Worm (Caenorhabditis elegans) whole organism, late embryonic: ENCODE data around the gene K04B12.2.

Experiments used
- C38D4.7 ChIP-seq: fragments of 200-800 bp; sonication (Bioruptor generic); optimal IDR thresholded peaks from 2 replicates; lab custom pipeline; 2018; ENCODE audit warnings: mild to moderate bottlenecking, missing genetic modification characterization, moderate library complexity, missing compliant biosample characterization
- F13H6.1 ChIP-seq: sonication (generic microtip); optimal IDR thresholded peaks from 2 replicates; lab custom pipeline; 2016; ENCODE audit warnings: missing genetic modification characterization, missing compliant biosample characterization
- K02D7.2 ChIP-seq: sonication (generic microtip); optimal IDR thresholded peaks from 2 replicates; lab custom pipeline; 2017; ENCODE audit warnings: mild to moderate bottlenecking, missing genetic modification characterization, missing compliant biosample characterization
- K09A11.1 ChIP-seq: sonication (generic microtip); optimal IDR thresholded peaks from 2 replicates; lab custom pipeline; 2017; ENCODE audit warnings: antibody characterized with exemption, mild to moderate bottlenecking, missing genetic modification characterization, missing compliant biosample characterization; ENCODE audit not compliant: insufficient read depth
- T23F11.4 ChIP-seq: fragments of 200-800 bp; sonication (Bioruptor generic); optimal IDR thresholded peaks from 2 replicates; lab custom pipeline; 2018; ENCODE audit warnings: mild to moderate bottlenecking, missing genetic modification characterization, missing compliant biosample characterization
- Y22D7AL.16 ChIP-seq: sonication (generic microtip); optimal IDR thresholded peaks from 2 replicates; lab custom pipeline; 2016; ENCODE audit warnings: missing genetic modification characterization, missing compliant biosample characterization
- ahr-1 ChIP-seq: sonication (generic microtip); optimal IDR thresholded peaks from 2 replicates; lab custom pipeline; 2016; ENCODE audit warnings: missing genetic modification characterization, missing compliant biosample characterization
- ama-1 ChIP-seq: fragments of 150-350 bp; optimal IDR thresholded peaks from 2 replicates; lab custom pipeline; 2014
- ceh-18 ChIP-seq: sonication (generic microtip); optimal IDR thresholded peaks from 2 replicates; lab custom pipeline; 2016; ENCODE audit warnings: missing genetic modification characterization, missing compliant biosample characterization
- ceh-24 ChIP-seq: sonication (generic microtip); optimal IDR thresholded peaks from 2 replicates; lab custom pipeline; 2016; ENCODE audit warnings: mild to moderate bottlenecking, missing genetic modification characterization, missing compliant biosample characterization
- ceh-30 ChIP-seq: fragments of 150-350 bp; optimal IDR thresholded peaks from 2 replicates; lab custom pipeline; 2014; ENCODE audit warnings: missing biosample characterization, missing genetic modification characterization
- ceh-31 ChIP-seq: sonication (generic microtip); optimal IDR thresholded peaks from 2 replicates; lab custom pipeline; 2016; ENCODE audit warnings: missing genetic modification characterization, missing compliant biosample characterization
- ceh-45 ChIP-seq: fragments of 200-800 bp; sonication (Bioruptor generic); IDR thresholded peaks from 2 replicates; pipeline ENCODE4 v1.3.6; 2022; ENCODE audit warnings: missing genetic modification reagents, missing genetic modification characterization, missing compliant biosample characterization
- ceh-48 ChIP-seq: sonication (generic microtip); optimal IDR thresholded peaks from 2 replicates; lab custom pipeline; 2016; ENCODE audit warnings: missing genetic modification characterization, inconsistent platforms, missing compliant biosample characterization
- ceh-6 ChIP-seq: fragments of 200-800 bp; sonication (Bioruptor generic); optimal IDR thresholded peaks from 2 replicates; lab custom pipeline; 2018; ENCODE audit warnings: mild to moderate bottlenecking, missing genetic modification characterization, missing compliant biosample characterization
- che-1 ChIP-seq: sonication (generic microtip); optimal IDR thresholded peaks from 2 replicates; lab custom pipeline; 2016; ENCODE audit warnings: mild to moderate bottlenecking, missing genetic modification characterization, missing compliant biosample characterization
- dmd-4 ChIP-seq: sonication (generic microtip); optimal IDR thresholded peaks from 2 replicates; lab custom pipeline; 2016; ENCODE audit warnings: borderline replicate concordance, missing genetic modification characterization, missing compliant biosample characterization
- dve-1 ChIP-seq: sonication (generic microtip); optimal IDR thresholded peaks from 2 replicates; lab custom pipeline; 2017; ENCODE audit warnings: antibody characterized with exemption, mild to moderate bottlenecking, missing genetic modification characterization, missing compliant biosample characterization
- elt-2 ChIP-seq: sonication (generic microtip); optimal IDR thresholded peaks from 2 replicates; lab custom pipeline; 2016; ENCODE audit warnings: missing genetic modification reagents, missing genetic modification characterization, missing compliant biosample characterization
- elt-4 ChIP-seq: sonication (generic microtip); optimal IDR thresholded peaks from 2 replicates; lab custom pipeline; 2016; ENCODE audit warnings: missing genetic modification characterization, missing compliant biosample characterization
- ets-4 ChIP-seq: sonication (generic microtip); optimal IDR thresholded peaks from 2 replicates; lab custom pipeline; 2016; ENCODE audit warnings: missing genetic modification characterization, missing compliant biosample characterization
- eyg-1 ChIP-seq: sonication (generic microtip); optimal IDR thresholded peaks from 2 replicates; lab custom pipeline; 2016; ENCODE audit warnings: missing genotype, missing genetic modification characterization, missing compliant biosample characterization
- fax-1 ChIP-seq: sonication (generic microtip); optimal IDR thresholded peaks from 2 replicates; lab custom pipeline; 2016; ENCODE audit warnings: missing genotype, missing genetic modification characterization, missing compliant biosample characterization
- fkh-10 ChIP-seq: fragments of 150-350 bp; optimal IDR thresholded peaks from 2 replicates; lab custom pipeline; 2014; ENCODE audit warnings: missing biosample characterization, missing genetic modification reagents, missing genetic modification characterization
- gmeb-2 ChIP-seq: sonication (generic microtip); optimal IDR thresholded peaks from 2 replicates; lab custom pipeline; 2016; ENCODE audit warnings: missing genetic modification characterization, inconsistent platforms, missing compliant biosample characterization
- hlh-30 ChIP-seq: sonication (generic microtip); optimal IDR thresholded peaks from 2 replicates; lab custom pipeline; 2017; ENCODE audit warnings: antibody characterized with exemption, missing genetic modification characterization, missing compliant biosample characterization; ENCODE audit not compliant: insufficient read depth
- lin-11 ChIP-seq: fragments of 200-800 bp; sonication (Bioruptor generic); optimal IDR thresholded peaks from 2 replicates; lab custom pipeline; 2018; ENCODE audit warnings: mild to moderate bottlenecking, missing genetic modification characterization, missing compliant biosample characterization
- madf-2 ChIP-seq: sonication (generic microtip); optimal IDR thresholded peaks from 2 replicates; lab custom pipeline; 2017; ENCODE audit warnings: missing genetic modification characterization, missing compliant biosample characterization
- mec-3 ChIP-seq: sonication (generic microtip); optimal IDR thresholded peaks from 2 replicates; lab custom pipeline; 2016; ENCODE audit warnings: borderline replicate concordance, missing genetic modification characterization, missing compliant biosample characterization
- nfya-1 ChIP-seq: sonication (generic microtip); optimal IDR thresholded peaks from 2 replicates; lab custom pipeline; 2017; ENCODE audit warnings: missing genetic modification characterization, mild to moderate bottlenecking, missing compliant biosample characterization, antibody characterized with exemption, moderate library complexity
- nhr-232 ChIP-seq: sonication (generic microtip); optimal IDR thresholded peaks from 2 replicates; lab custom pipeline; 2016; ENCODE audit warnings: missing genetic modification characterization, missing compliant biosample characterization
- npax-4 ChIP-seq: sonication (generic microtip); optimal IDR thresholded peaks from 2 replicates; lab custom pipeline; 2016; ENCODE audit warnings: missing genetic modification characterization, missing compliant biosample characterization
- odd-2 ChIP-seq: sonication (generic microtip); optimal IDR thresholded peaks from 2 replicates; lab custom pipeline; 2017; ENCODE audit warnings: antibody characterized with exemption, mild to moderate bottlenecking, missing genetic modification characterization, missing compliant biosample characterization
- pag-3 ChIP-seq: sonication (generic microtip); optimal IDR thresholded peaks from 2 replicates; lab custom pipeline; 2016; ENCODE audit warnings: missing compliant biosample characterization, missing genetic modification characterization, borderline replicate concordance
- pat-9 ChIP-seq: fragments of 200-800 bp; sonication (Bioruptor generic); optimal IDR thresholded peaks from 2 replicates; lab custom pipeline; 2018; ENCODE audit warnings: mild to moderate bottlenecking, missing genetic modification characterization, moderate library complexity, missing compliant biosample characterization
- pax-1 ChIP-seq: fragments of 150-350 bp; optimal IDR thresholded peaks from 2 replicates; lab custom pipeline; 2014; ENCODE audit warnings: missing biosample characterization, missing genetic modification characterization
- pha-2 ChIP-seq: sonication (generic microtip); optimal IDR thresholded peaks from 2 replicates; lab custom pipeline; 2017; ENCODE audit warnings: mild to moderate bottlenecking, missing genetic modification characterization, missing compliant biosample characterization
- pha-4 ChIP-seq: fragments of 150-350 bp; optimal IDR thresholded peaks from 2 replicates; lab custom pipeline; 2018; ENCODE audit warnings: missing biosample characterization, missing genetic modification reagents, missing genetic modification characterization
- pqm-1 ChIP-seq: sonication (generic microtip); optimal IDR thresholded peaks from 2 replicates; lab custom pipeline; 2016; ENCODE audit warnings: missing genetic modification characterization, missing compliant biosample characterization
- rnt-1 ChIP-seq: sonication (generic microtip); optimal IDR thresholded peaks from 2 replicates; lab custom pipeline; 2016; ENCODE audit warnings: missing genetic modification characterization, missing compliant biosample characterization
- sdc-2 ChIP-seq: sonication (generic microtip); optimal IDR thresholded peaks from 2 replicates; lab custom pipeline; 2016; ENCODE audit warnings: missing genotype, missing genetic modification characterization, missing compliant biosample characterization
- sox-2 ChIP-seq: fragments of 200-800 bp; sonication (Bioruptor generic); IDR thresholded peaks from 2 replicates; pipeline ENCODE4 v1.3.6; 2022; ENCODE audit warnings: missing genetic modification reagents, missing genetic modification characterization, missing compliant biosample characterization
- syd-9 ChIP-seq: sonication (generic microtip); optimal IDR thresholded peaks from 2 replicates; lab custom pipeline; 2016; ENCODE audit warnings: mild to moderate bottlenecking, missing genetic modification characterization, moderate library complexity, missing compliant biosample characterization
- tbx-2 ChIP-seq: sonication (generic microtip); optimal IDR thresholded peaks from 2 replicates; lab custom pipeline; 2016; ENCODE audit warnings: missing genetic modification characterization, missing compliant biosample characterization
- ttx-3 ChIP-seq: sonication (generic microtip); optimal IDR thresholded peaks from 2 replicates; lab custom pipeline; 2016; ENCODE audit warnings: missing genetic modification reagents, missing genetic modification characterization, missing compliant biosample characterization
- unc-3 ChIP-seq, 2 experiments: fragments of 200-800 bp in 1 of 2; sonication (Bioruptor generic) in 1 of 2; sonication (generic microtip) in 1 of 2; conservative IDR thresholded peaks in 1 of 2; optimal IDR thresholded peaks in 1 of 2; 2 replicates each; pipeline versions ENCODE4 v1.3.6 to Lab custom; 2016 to 2022; ENCODE audit warnings: missing compliant biosample characterization in 2 of 2, missing genetic modification characterization in 2 of 2, missing genetic modification reagents in 1 of 2
- unc-42 ChIP-seq: sonication (generic microtip); optimal IDR thresholded peaks from 2 replicates; lab custom pipeline; 2016; ENCODE audit warnings: missing genotype, missing genetic modification characterization, missing compliant biosample characterization
- unc-86 ChIP-seq: sonication (generic microtip); optimal IDR thresholded peaks from 2 replicates; lab custom pipeline; 2016; ENCODE audit warnings: missing genetic modification characterization, missing compliant biosample characterization
- zip-5 ChIP-seq: sonication (generic microtip); optimal IDR thresholded peaks from 2 replicates; lab custom pipeline; 2016; ENCODE audit warnings: missing genetic modification characterization, missing compliant biosample characterization

Gene K04B12.2

ce11 chrII:14408312-14408711, 29.5 kb downstream of the K04B12.2 start, which contains the start of gene F26H11.4 (continued):
- TF ChIP-seq sox-2 (GFP tag; lab: Robert Waterston, UW): no peak

ce11 chrII:14407332-14408270, 30.2 kb downstream of the K04B12.2 start:
- TF ChIP-seq pag-3 (tag; lab: Kevin White, UChicago) (no peak), sdc-2 (tag; lab: Kevin White, UChicago) (no peak), ets-4 (tag; lab: Kevin White, UChicago) (no peak), mec-3 (tag; lab: Kevin White, UChicago) (no peak), ceh-18 (tag; lab: Kevin White, UChicago) (no peak), pha-2 (tag; lab: Kevin White, UChicago) (no peak), ama-1 (lab: Kevin White, UChicago) (peak; percentile 28), F13H6.1 (no peak), pha-4 (tag; lab: Kevin White, UChicago) (no peak), K09A11.1 (tag; lab: Kevin White, UChicago) (no peak), npax-4 (tag; lab: Kevin White, UChicago) (no peak), T23F11.4 (GFP tag; lab: Kevin White, UChicago) (no peak), tbx-2 (tag; lab: Kevin White, UChicago) (peak; percentile 5), dve-1 (tag; lab: Kevin White, UChicago) (no peak), ttx-3 (no peak), unc-42 (tag; lab: Kevin White, UChicago) (no peak), pqm-1 (no peak), hlh-30 (tag; lab: Kevin White, UChicago) (no peak), fax-1 (tag; lab: Kevin White, UChicago) (no peak), ceh-6 (GFP tag; lab: Kevin White, UChicago) (no peak), elt-2 (tag; lab: Kevin White, UChicago) (no peak), nfya-1 (tag; lab: Kevin White, UChicago) (no peak), nhr-232 (tag; lab: Kevin White, UChicago) (no peak), ahr-1 (tag; lab: Kevin White, UChicago) (no peak), syd-9 (no peak), unc-3 (GFP tag; conservative IDR thresholded peaks at IDR 0.05; lab: Robert Waterston, UW) (no peak), unc-3 (tag; optimal IDR thresholded peaks at IDR 0.05; lab: Kevin White, UChicago) (no peak), eyg-1 (tag; lab: Kevin White, UChicago) (no peak), zip-5 (tag; lab: Kevin White, UChicago) (no peak), Y22D7AL.16 (tag; lab: Kevin White, UChicago) (no peak), lin-11 (tag; lab: Kevin White, UChicago) (no peak), ceh-24 (peak; percentile 32), dmd-4 (peak; percentile 4), elt-4 (tag; lab: Kevin White, UChicago) (no peak), ceh-31 (peak; percentile 2), fkh-10 (GFP tag; lab: Kevin White, UChicago) (no peak), pat-9 (tag; lab: Kevin White, UChicago) (no peak), K02D7.2 (tag; lab: Kevin White, UChicago) (no peak), gmeb-2 (no peak), ceh-48 (no peak), pax-1 (tag; lab: Kevin White, UChicago) (no peak), madf-2 (tag; lab: Kevin White, UChicago) (no peak), ceh-30 (peak; percentile 66), che-1 (no peak), odd-2 (no peak), unc-86 (no peak), C38D4.7 (GFP tag; lab: Kevin White, UChicago) (no peak), rnt-1 (no peak), ceh-45 (no peak)
